Worm (Caenorhabditis elegans) whole organism, L1 larva: ENCODE measurements around the gene F58B4.7.

Experiments used
- hlh-4 ChIP-seq: sonication (generic microtip); optimal IDR thresholded peaks from 2 replicates; lab custom pipeline; 2016; ENCODE audit warnings: mild to moderate bottlenecking, missing genetic modification characterization, missing compliant biosample characterization
- pag-3 ChIP-seq: sonication (generic microtip); optimal IDR thresholded peaks from 2 replicates; lab custom pipeline; 2017; ENCODE audit warnings: missing genetic modification characterization, mild to moderate bottlenecking, missing compliant biosample characterization, antibody characterized with exemption, borderline replicate concordance; ENCODE audit not compliant: insufficient read depth
- zag-1 ChIP-seq: fragments of 150-350 bp; optimal IDR thresholded peaks from 2 replicates; lab custom pipeline; 2014; ENCODE audit warnings: missing biosample characterization, missing genetic modification characterization

- no peak for TF ChIP-seq zag-1 (tag; lab: Kevin White, UChicago)
- TF ChIP-seq hlh-4 (tag; lab: Kevin White, UChicago) = no peak
- no peak for TF ChIP-seq pag-3 (tag; lab: Kevin White, UChicago)
These were observed 2.5 kb upstream of the F58B4.7 start for ce11 chrV:10925658-10926057.
